Fruit fly (Drosophila melanogaster) S2 (cell line): ENCODE results near the gene CG46281.

Source experiments
- CG8478 ChIP-seq: fragments of >200 bp; optimal IDR thresholded peaks from 2 replicates; lab custom pipeline; 2018
- CTCF ChIP-seq, 2 experiments: fragments of >200 bp; optimal IDR thresholded peaks; 2 replicates each; lab custom pipeline; 2018

dm6 chr3R:13010905-13011620 is 19.0 kb downstream of the CG46281 start, which contains the start of gene CG8031:
- TF ChIP-seq CTCF (optimal IDR thresholded peaks at IDR 0.05; lab: Kevin White, UChicago) = no peak
- no peak for TF ChIP-seq CG8478
